Worm (Caenorhabditis elegans) whole organism, L4/young adult: Measurements from ENCODE around the gene F46G11.4.
A peak's percentile ranks its signal among the peaks of the same experiment; 100 is the strongest.

Experiments used
- W03F9.2 ChIP-seq: fragments of 150-350 bp; optimal IDR thresholded peaks from 2 replicates; lab custom pipeline; 2014; ENCODE audit warnings: missing biosample characterization, missing genetic modification characterization
- dao-5 ChIP-seq: sonication (generic microtip); optimal IDR thresholded peaks from 2 replicates; lab custom pipeline; 2016; ENCODE audit warnings: missing genotype, missing genetic modification characterization, moderate library complexity, missing compliant biosample characterization
- him-1 ChIP-seq: sonication (generic microtip); optimal IDR thresholded peaks from 2 replicates; lab custom pipeline; 2016; ENCODE audit warnings: missing genotype, missing genetic modification reagents, missing genetic modification characterization, missing compliant biosample characterization

Gene F46G11.4

DNA sequence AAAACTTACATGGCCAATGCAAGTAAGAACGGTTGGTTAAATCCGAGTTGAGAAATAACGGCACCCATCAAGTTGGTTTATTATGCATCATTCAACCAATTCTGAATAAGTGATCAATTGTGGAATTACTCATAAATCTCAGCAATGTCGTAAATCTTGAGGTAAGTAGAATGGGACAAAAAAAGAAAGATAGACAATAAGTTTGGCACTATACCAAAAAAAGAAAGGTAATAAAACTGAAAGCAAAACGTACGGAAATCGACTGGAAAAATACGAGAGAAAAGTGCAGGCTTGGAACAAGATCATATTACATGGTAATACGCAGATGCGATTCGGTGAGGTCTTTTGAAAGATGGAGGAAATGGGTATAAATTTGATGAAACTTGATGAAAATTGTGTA is at the start of gene F46G11.4:
Gene F46G11.4, minus strand, starts transcription at position 101 of the 400 bp plus-strand sequence.
- no peak for TF ChIP-seq dao-5 (tag; lab: Kevin White, UChicago)
- no peak for TF ChIP-seq him-1 (tag; lab: Kevin White, UChicago)
- no peak for TF ChIP-seq W03F9.2 (tag; lab: Kevin White, UChicago)

DNA sequence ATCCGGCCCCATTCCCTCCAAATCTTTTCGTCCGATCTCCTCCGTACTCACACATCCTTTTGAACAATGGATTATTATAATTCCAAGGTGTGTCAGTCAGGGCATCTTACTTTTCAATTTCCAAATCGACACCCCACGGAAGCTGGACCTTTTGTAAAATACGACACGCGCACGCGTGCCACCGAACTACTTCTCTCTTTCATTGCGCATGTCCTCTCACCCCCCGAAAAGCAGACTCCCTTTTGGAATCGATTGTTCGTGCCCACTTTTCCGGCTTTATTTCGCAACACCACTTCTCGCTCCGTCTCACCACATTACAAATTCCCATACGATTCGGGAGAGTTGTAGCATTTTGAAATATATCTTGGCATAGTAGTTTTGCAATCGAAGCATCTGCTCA is 48.7 kb upstream of the F46G11.4 start:
- TF ChIP-seq W03F9.2 (tag; lab: Kevin White, UChicago) (no peak), him-1 (tag; lab: Kevin White, UChicago) (peak; percentile 39)

DNA sequence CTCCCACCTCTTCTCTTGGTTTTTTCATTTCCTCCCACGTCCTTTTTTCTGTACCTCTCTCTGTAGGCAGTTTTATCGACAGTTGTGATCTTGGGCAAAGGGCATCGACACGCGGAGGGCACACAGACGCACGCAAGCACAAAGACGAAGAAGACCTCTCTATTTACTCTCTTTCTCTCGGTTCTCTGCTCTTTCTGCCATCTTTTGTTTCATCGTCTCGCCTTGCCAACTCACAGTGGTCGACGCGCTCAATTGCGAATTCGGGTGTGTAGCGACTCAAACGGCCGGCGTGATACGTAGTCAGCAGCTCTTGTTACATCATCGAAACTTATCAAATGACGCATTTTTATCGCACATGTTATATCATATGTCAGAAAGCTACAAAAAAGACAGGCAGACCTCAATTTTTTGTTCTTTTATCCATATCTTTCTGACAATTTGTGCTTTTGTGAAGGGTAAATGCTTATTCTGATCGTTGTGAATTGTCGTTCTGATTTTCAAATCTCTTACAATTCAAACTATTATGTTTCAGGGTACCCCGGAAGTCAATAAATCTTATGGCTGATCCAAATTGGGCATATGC is 42.6 kb upstream of the F46G11.4 start, which contains the start of gene puf-9:
Gene puf-9, plus strand, starts transcription at position 533 of the 583 bp plus-strand sequence.
- TF ChIP-seq dao-5 (tag; lab: Kevin White, UChicago) (peak; percentile 61), him-1 (tag; lab: Kevin White, UChicago) (peak; percentile 96), W03F9.2 (tag; lab: Kevin White, UChicago) (peak; percentile 83)

DNA sequence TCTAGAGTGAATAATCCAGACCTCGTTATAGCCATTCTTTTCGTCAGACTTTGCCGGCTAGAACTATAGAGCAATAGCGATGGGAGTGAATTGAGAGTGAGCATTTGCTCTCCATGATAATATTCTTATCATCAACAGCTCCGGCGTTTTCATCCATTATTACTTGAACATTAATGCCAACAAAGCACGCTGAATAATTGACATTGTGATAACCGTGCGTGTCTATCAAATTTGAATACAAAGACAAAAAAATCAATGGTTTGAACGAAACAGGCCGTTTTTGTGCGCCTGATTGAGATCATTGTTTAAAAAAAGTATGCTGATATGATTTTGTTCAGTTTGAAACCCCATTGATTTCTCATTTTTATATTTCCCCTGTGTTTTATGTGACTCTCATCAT is 41.1 kb upstream of the F46G11.4 start, which contains the start of gene dct-11:
Gene dct-11, minus strand, starts transcription at position 136 of the 400 bp plus-strand sequence.
- TF ChIP-seq dao-5 (tag; lab: Kevin White, UChicago): no peak
- no peak for TF ChIP-seq W03F9.2 (tag; lab: Kevin White, UChicago)
- no peak for TF ChIP-seq him-1 (tag; lab: Kevin White, UChicago)

DNA sequence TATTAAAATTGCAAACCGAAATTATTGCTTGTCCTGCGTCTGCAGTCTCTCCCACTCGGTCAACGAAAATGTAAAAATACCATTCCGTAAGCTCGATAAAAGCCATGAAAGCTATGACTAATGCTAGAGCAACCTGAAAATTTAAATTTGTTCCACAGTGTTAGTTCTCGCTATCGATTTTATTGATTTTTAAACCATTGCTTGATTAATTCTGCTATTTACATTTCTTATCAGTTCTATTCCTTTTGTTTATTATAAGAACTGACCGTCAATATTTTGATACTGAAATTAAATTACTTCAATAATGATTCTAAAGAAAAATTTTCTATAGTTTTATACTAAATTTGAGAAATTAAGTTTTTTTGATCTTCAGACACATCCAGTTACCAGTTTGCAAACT is 40.6 kb upstream of the F46G11.4 start:
- TF ChIP-seq dao-5 (tag; lab: Kevin White, UChicago) (no peak), W03F9.2 (tag; lab: Kevin White, UChicago) (no peak), him-1 (tag; lab: Kevin White, UChicago) (no peak)

DNA sequence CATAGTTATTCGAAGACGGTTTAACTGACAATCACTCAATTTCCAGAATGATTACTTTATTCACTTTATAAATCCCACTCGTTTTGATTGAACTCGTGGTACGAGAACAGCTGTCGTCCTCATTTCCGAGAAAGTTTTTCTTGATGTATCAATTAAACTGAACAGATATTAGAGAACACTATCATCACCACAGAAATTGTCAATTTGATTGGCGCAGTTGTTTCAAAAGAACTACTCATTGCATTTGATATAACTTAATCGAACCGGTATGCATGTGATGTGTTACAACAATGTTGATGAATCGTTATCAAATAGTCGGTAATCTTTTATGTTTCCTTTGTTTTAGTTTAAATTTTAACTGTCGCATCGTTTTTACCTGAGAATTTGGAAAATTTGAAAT is 38.4 kb upstream of the F46G11.4 start:
- no peak for TF ChIP-seq dao-5 (tag; lab: Kevin White, UChicago)
- no peak for TF ChIP-seq W03F9.2 (tag; lab: Kevin White, UChicago)
- no peak for TF ChIP-seq him-1 (tag; lab: Kevin White, UChicago)

DNA sequence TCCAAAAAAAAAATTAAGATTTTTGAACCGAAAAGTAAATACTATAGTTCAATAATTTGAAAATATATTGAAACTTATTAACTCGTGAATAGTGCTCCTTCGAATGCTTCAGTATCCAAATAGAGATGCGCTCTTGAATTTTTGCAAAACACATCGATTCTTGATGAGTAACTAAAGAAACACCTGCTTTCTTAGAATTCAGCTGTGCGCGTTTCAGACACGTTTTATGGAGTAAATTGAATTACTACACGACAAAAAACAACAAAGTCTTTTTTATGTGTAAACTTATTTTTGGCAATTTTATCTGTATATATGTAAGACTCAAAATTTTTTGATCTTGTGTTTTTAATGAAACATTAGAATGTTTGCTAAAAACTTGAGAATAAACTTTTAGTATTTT is 37.9 kb upstream of the F46G11.4 start:
- TF ChIP-seq him-1 (tag; lab: Kevin White, UChicago) (no peak), dao-5 (tag; lab: Kevin White, UChicago) (no peak), W03F9.2 (tag; lab: Kevin White, UChicago) (no peak)

DNA sequence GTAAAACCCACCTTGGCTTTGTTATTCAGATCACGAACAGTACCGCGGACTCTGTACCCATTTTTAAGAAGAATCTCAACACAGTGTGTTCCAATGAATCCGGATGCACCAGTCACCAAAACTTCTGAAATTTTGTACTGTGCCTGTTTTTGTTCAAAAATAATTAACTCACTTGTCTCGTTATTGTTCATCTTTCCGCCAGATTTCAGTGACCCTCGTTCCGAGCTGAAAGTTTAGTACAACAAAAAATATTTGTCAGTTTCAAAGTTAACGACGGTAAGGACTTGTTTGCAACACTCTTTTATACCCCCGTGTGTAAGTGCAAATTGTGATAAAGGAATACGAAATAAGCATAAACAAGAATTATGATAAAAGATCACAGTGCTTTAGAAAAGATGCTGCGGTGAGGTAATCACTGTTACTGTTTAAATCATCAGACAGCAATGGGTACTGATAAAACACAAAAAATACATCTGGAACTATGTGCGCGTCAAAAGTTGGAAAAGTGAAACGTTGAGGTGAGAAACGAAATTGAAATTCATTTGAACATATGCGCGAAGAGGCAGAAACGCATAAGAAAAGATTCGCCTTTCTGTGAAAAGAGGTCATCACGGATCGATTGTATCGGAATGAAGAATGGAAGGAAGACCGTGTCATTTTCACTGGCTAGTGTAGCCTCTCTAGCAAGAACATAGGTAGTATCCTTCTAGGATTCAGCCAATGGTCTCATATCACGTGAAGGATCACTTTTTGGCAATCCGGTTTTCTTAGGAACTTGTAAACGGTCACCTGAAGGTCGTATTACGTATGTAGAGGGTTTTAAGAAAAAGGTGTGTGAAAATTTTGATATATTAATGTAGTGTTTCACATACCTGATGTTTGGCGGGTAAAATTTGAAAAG is 36.2 kb upstream of the F46G11.4 start, which contains the start of gene F13D11.4:
Gene F13D11.4, minus strand, starts transcription at position 225 of the 901 bp plus-strand sequence.
- no peak for TF ChIP-seq W03F9.2 (tag; lab: Kevin White, UChicago)
- TF ChIP-seq dao-5 (tag; lab: Kevin White, UChicago): no peak
- TF ChIP-seq him-1 (tag; lab: Kevin White, UChicago): no peak

DNA sequence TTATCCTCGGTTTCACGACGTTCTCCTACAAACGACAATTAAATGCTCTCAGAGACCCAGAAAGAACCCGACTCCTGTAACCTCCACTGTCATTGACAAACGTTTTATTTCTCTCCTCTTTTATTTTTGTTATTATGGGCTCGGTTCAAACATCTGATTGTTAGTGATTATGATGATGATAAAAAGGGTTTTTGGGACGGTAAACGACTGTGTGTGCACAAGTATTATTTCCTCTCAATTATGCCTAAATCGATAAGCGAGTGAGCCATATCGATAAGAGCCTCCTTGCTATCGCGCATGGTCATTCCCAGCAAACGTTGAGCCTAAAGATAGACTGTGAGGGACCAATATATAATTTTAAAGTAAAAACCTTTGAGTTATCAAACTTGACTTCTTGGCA is 33.2 kb upstream of the F46G11.4 start:
- TF ChIP-seq him-1 (tag; lab: Kevin White, UChicago): no peak
- TF ChIP-seq dao-5 (tag; lab: Kevin White, UChicago): no peak
- TF ChIP-seq W03F9.2 (tag; lab: Kevin White, UChicago): no peak

DNA sequence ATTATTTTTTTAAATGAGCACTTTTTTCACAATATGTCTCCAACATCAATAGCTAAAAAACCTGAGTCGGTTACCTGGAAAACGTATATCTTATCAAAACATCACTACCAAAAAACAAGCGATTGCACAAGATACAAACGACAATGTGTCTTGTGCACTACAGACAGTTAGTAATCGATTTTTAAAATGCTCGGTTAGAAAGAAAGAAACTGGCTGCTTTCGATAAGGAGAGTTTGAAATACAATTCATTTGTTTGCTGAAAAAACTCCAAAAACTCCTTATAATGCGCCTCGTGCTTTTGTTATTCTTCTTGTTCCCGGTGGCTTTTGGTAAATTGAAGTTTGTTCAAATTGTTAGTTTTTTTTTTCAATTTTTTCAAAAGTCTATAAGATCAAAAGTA is 30.6 kb upstream of the F46G11.4 start, which contains the start of gene acp-5:
Gene acp-5, plus strand, starts transcription at position 261 of the 400 bp plus-strand sequence.
- TF ChIP-seq W03F9.2 (tag; lab: Kevin White, UChicago) (no peak), him-1 (tag; lab: Kevin White, UChicago) (no peak)

DNA sequence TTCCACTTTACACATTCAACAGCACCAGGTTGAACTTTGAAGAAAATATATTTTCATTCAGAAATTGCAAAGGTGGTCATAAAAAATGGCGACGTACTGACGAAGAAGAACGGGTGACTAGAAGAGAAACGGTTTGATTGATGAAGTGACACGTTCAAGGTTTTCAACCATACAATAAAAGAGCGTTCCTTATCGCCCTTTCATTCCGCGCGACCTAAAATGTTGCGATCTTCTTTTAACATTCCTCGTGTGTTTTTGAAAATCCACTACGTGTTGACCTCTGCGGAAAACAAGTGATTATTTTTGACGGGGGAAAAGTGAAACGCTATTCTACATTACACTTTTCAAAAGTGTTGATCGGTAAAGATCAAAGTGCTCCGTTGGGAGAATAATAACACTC is 29.5 kb upstream of the F46G11.4 start:
- TF ChIP-seq W03F9.2 (tag; lab: Kevin White, UChicago) (no peak), him-1 (tag; lab: Kevin White, UChicago) (no peak), dao-5 (tag; lab: Kevin White, UChicago) (no peak)

DNA sequence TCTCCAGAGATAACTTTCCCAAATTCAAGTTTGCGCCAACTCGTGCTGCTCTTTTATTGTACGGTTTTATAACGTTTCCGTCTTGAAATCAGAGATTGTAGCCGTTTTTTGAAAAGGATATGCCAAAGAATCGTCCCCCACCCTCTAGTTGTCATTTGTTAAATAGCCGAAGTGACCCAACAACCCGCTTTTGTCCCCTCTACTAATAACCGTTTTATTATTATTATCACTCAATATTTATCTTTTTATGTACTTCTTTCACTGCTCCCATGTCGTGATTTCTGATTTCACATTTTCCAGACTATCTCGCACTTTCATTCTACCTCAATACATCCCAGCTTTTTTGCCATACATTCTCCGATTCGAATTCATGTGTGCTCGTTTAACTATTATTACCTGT is 28.4 kb upstream of the F46G11.4 start:
- TF ChIP-seq him-1 (tag; lab: Kevin White, UChicago) (no peak), dao-5 (tag; lab: Kevin White, UChicago) (no peak), W03F9.2 (tag; lab: Kevin White, UChicago) (no peak)

DNA sequence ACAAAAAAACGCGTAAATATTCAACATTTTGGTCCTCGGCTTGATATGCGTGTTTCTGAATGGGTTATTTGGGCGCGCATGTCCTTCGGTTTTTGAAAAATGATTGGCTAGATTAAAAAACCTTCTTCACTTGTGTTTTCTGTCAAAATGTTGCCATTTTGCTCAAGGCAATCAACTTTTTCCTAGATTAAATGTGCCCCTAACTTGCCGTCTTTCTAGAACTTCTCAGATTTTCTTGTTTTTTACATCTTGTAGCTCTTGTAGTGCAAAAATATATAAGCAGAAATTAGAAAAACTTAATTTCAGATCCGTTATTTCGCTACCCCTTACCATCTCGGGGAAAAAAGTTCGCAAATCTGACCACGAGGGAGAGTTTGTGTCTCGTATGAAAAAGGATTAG is 23.3 kb upstream of the F46G11.4 start, which contains the start of gene hbl-1:
Gene hbl-1, plus strand, starts transcription at position 301 of the 400 bp plus-strand sequence.
- TF ChIP-seq W03F9.2 (tag; lab: Kevin White, UChicago) (no peak), him-1 (tag; lab: Kevin White, UChicago) (no peak), dao-5 (tag; lab: Kevin White, UChicago) (no peak)
